Worm (Caenorhabditis elegans): Measurements from ENCODE around the gene T04G9.7.

T04G9.7 gene

DNA sequence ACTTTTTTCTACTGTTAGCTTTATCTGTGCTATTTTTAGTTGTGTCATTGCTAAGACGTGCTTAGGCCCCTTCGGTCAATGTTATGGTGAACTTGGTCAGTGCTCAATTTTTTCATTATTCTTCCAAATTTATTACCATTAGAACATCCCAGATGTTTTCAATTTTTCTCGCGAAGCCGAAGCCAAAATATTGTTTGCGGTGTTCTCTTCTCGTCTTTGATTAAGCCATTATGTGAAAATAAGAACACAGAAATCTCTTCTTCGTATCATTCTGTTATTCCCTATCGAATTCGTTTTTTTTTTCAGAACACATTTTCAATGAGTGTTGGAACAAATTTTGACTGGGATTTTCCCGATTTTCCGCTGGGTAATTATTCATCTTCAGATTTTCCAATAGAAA lies 31.8 kb downstream of the T04G9.7 start, which contains the start of gene gtr-1:
TSS of gene gtr-1 (plus strand) at position 301 of the 400 bp plus-strand sequence.
- TF ChIP-seq ceh-2 (tag; optimal IDR thresholded peaks at IDR 0.05): no peak
- TF ChIP-seq pqm-1 (tag; optimal IDR thresholded peaks at IDR 0.05): no peak
- TF ChIP-seq ets-4 (tag; optimal IDR thresholded peaks at IDR 0.05): no peak
- no peak for TF ChIP-seq ceh-24 (tag; optimal IDR thresholded peaks at IDR 0.05)
- no peak for TF ChIP-seq unc-86 (tag; optimal IDR thresholded peaks at IDR 0.05)
- no peak for TF ChIP-seq odd-2 (tag; optimal IDR thresholded peaks at IDR 0.05)
- no peak for TF ChIP-seq ceh-48 (tag; optimal IDR thresholded peaks at IDR 0.05)
- no peak for TF ChIP-seq eyg-1 (tag; optimal IDR thresholded peaks at IDR 0.05)
- TF ChIP-seq fkh-10 (GFP tag; optimal IDR thresholded peaks at IDR 0.05): no peak
- no peak for TF ChIP-seq ceh-9 (tag; optimal IDR thresholded peaks at IDR 0.05)
- TF ChIP-seq ceh-18 (tag; optimal IDR thresholded peaks at IDR 0.05): no peak
- no peak for TF ChIP-seq sox-2 (GFP tag; IDR thresholded peaks at IDR 0.05)
- no peak for TF ChIP-seq hlh-30 (tag; optimal IDR thresholded peaks at IDR 0.05; ENCODE audit: insufficient read depth)

ce11 chrX:806515-806914 lies 35.9 kb downstream of the T04G9.7 start:
- TF ChIP-seq ztf-16 (tag; optimal IDR thresholded peaks at IDR 0.05) (peak; percentile 86), unc-86 (tag; optimal IDR thresholded peaks at IDR 0.05) (peak; percentile 92), gmeb-2 (tag; optimal IDR thresholded peaks at IDR 0.05) (peak; percentile 41), sox-4 (tag; optimal IDR thresholded peaks at IDR 0.05) (peak; percentile 49), fkh-10 (GFP tag; optimal IDR thresholded peaks at IDR 0.05) (peak; percentile 26), rnt-1 (tag; optimal IDR thresholded peaks at IDR 0.05) (peak; percentile 95), Y22D7AL.16 (tag; optimal IDR thresholded peaks at IDR 0.05) (no peak), ttx-3 (tag; optimal IDR thresholded peaks at IDR 0.05) (peak; percentile 67), zip-5 (tag; optimal IDR thresholded peaks at IDR 0.05) (peak; percentile 34), tbx-7 (tag; optimal IDR thresholded peaks at IDR 0.05) (peak; percentile 54), syd-9 (tag; optimal IDR thresholded peaks at IDR 0.05) (peak; percentile 80), ceh-2 (tag; optimal IDR thresholded peaks at IDR 0.05) (peak; percentile 91), ceh-30 (tag; optimal IDR thresholded peaks at IDR 0.05) (peak; percentile 82), pax-1 (tag; optimal IDR thresholded peaks at IDR 0.05) (peak; percentile 96), ceh-31 (tag; optimal IDR thresholded peaks at IDR 0.05) (peak; percentile 96), mec-3 (tag; optimal IDR thresholded peaks at IDR 0.05; ENCODE audit: borderline replicate concordance) (no peak), npax-4 (tag; optimal IDR thresholded peaks at IDR 0.05) (no peak), pha-2 (tag; optimal IDR thresholded peaks at IDR 0.05) (peak; percentile 64), lin-11 (tag; optimal IDR thresholded peaks at IDR 0.05) (peak; percentile 8), pros-1 (tag; optimal IDR thresholded peaks at IDR 0.05) (peak; percentile 80), odd-2 (tag; optimal IDR thresholded peaks at IDR 0.05) (no peak), hlh-8 (tag; optimal IDR thresholded peaks at IDR 0.05) (peak; percentile 67), madf-2 (tag; optimal IDR thresholded peaks at IDR 0.05) (peak; percentile 46), F13H6.1 (tag; optimal IDR thresholded peaks at IDR 0.05) (peak; percentile 47), pqm-1 (tag; optimal IDR thresholded peaks at IDR 0.05) (peak; percentile 79), ets-4 (tag; optimal IDR thresholded peaks at IDR 0.05) (peak; percentile 66), ceh-18 (tag; optimal IDR thresholded peaks at IDR 0.05) (peak; percentile 97), nhr-11 (tag; optimal IDR thresholded peaks at IDR 0.05) (no peak), C38D4.7 (GFP tag; optimal IDR thresholded peaks at IDR 0.05) (no peak), elt-4 (tag; optimal IDR thresholded peaks at IDR 0.05) (no peak), hlh-13 (GFP tag; optimal IDR thresholded peaks at IDR 0.05) (peak; percentile 37), eyg-1 (tag; optimal IDR thresholded peaks at IDR 0.05) (peak; percentile 75), unc-42 (tag; optimal IDR thresholded peaks at IDR 0.05) (peak; percentile 96), che-1 (tag; optimal IDR thresholded peaks at IDR 0.05) (no peak), ahr-1 (tag; optimal IDR thresholded peaks at IDR 0.05) (peak; percentile 68), pat-9 (tag; optimal IDR thresholded peaks at IDR 0.05) (peak; percentile 38), ceh-24 (tag; optimal IDR thresholded peaks at IDR 0.05) (no peak), ceh-48 (tag; optimal IDR thresholded peaks at IDR 0.05) (peak; percentile 75), ceh-45 (GFP tag; IDR thresholded peaks at IDR 0.05) (peak; percentile 74; the same call in 1 of the 2 replicates), unc-3 (GFP tag; conservative IDR thresholded peaks at IDR 0.05) (peak; percentile 66), unc-3 (tag; optimal IDR thresholded peaks at IDR 0.05) (peak; percentile 74), pag-3 (tag; optimal IDR thresholded peaks at IDR 0.05; ENCODE audit: borderline replicate concordance) (no peak), sox-2 (GFP tag; IDR thresholded peaks at IDR 0.05) (peak; percentile 74), C08G9.2 (tag; optimal IDR thresholded peaks at IDR 0.05) (peak; percentile 57), hlh-15 (tag; optimal IDR thresholded peaks at IDR 0.05) (peak; percentile 47), dve-1 (tag; optimal IDR thresholded peaks at IDR 0.05) (peak; percentile 96), nhr-232 (tag; optimal IDR thresholded peaks at IDR 0.05) (no peak), fax-1 (tag; optimal IDR thresholded peaks at IDR 0.05) (peak; percentile 36)
